Worm (Caenorhabditis elegans): Measurements from ENCODE around the gene C17G10.1.

Gene C17G10.1

DNA sequence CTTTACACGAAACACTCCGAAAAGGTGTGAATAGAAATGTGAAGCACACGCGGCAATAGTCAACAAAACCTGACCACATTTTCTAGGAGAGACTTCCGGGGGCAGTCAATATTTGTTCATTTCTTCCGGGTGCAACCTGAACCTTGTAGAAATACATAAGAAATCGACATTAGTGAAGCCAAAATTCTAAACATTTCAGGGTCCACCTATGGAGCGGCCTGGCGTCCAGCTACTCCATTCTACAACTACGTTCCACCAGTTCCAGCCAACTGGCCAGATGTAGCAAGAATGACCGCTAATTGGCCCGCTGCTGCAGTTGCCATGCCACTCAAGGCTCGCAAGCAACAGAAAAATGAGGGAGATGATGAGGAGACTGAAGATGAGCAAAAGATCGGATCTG lies 17.1 kb upstream of the C17G10.1 start:
- TF ChIP-seq T26A5.8 (tag; optimal IDR thresholded peaks at IDR 0.05): no peak
- TF ChIP-seq F10E7.11 (tag; optimal IDR thresholded peaks at IDR 0.05): no peak
- TF ChIP-seq bed-1 (GFP tag; IDR thresholded peaks at IDR 0.05): 0 out of 2 replicates have a peak, but pooled peaks have one; percentile 56
- TF ChIP-seq F52B5.7 (tag; optimal IDR thresholded peaks at IDR 0.05): no peak
- no peak for TF ChIP-seq unc-130 (GFP tag; optimal IDR thresholded peaks at IDR 0.05)

DNA sequence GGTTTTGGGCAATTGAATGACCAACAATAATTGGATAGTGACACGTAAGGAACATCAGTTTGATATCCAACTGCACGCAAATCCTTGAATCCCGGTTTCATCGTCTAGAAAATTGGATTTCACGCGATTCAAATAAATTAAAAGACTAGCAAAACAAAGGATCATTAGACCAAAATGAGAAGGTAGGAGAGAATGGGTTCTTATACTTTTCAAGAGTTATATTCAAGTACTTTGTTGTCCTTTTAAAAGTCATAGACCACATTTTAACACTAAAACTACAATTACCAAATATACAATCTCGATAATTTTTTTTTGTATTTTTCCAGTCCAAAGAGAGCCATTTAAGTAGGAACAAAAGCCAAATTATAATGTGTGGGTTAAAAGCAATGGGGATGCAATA lies 14.0 kb upstream of the C17G10.1 start, which contains the start of gene T25E4.2:
Gene T25E4.2, minus strand, starts transcription at position 101 of the 400 bp plus-strand sequence.
- TF ChIP-seq ztf-3 (GFP tag; optimal IDR thresholded peaks at IDR 0.05): no peak
- TF ChIP-seq let-526 (GFP tag; IDR thresholded peaks at IDR 0.05): no peak
- TF ChIP-seq T07F8.4 (tag; optimal IDR thresholded peaks at IDR 0.05): no peak
- no peak for TF ChIP-seq snpc-1.1 (tag; optimal IDR thresholded peaks at IDR 0.05; ENCODE audit: insufficient read depth)
- no peak for TF ChIP-seq F37B4.10 (GFP tag; IDR thresholded peaks at IDR 0.05)
- no peak for TF ChIP-seq rcor-1 (GFP tag; IDR thresholded peaks at IDR 0.05)
- no peak for TF ChIP-seq nhr-120 (GFP tag; IDR thresholded peaks at IDR 0.05)
- no peak for TF ChIP-seq nhr-80 (tag; optimal IDR thresholded peaks at IDR 0.05)
- no peak for TF ChIP-seq let-607 (tag; optimal IDR thresholded peaks at IDR 0.05)
- TF ChIP-seq ceh-58 (GFP tag; IDR thresholded peaks at IDR 0.05): no peak
- no peak for TF ChIP-seq lin-40 (tag; optimal IDR thresholded peaks at IDR 0.05)
- TF ChIP-seq nhr-90 (tag; optimal IDR thresholded peaks at IDR 0.05): no peak
- TF ChIP-seq ekl-4 (GFP tag; IDR thresholded peaks at IDR 0.05): no peak
- no peak for TF ChIP-seq pbrm-1 (GFP tag; IDR thresholded peaks at IDR 0.05)
- TF ChIP-seq Y53F4B.3 (GFP tag; IDR thresholded peaks at IDR 0.05): no peak
- TF ChIP-seq ztf-18 (tag; optimal IDR thresholded peaks at IDR 0.05): no peak

DNA sequence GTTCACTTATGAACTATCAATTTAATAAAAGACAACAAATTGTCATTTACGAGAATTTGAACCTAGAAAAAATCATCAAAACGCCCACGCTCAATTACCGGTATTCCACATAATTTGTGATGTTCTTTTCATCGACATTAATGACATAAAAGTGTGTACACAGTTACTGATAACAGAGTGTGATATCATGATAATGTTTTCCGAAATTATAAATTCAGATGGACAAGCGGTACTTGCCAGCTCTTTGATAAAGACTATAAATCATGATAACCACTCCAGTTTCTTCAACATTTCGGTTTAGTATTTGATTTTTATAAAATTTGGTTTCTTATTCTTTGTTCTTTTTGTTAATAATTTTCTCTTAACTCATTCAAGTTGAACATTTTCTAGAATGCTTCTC lies 10.6 kb upstream of the C17G10.1 start, which contains the start of gene lys-8:
Gene lys-8, plus strand, starts transcription at position 391 of the 400 bp plus-strand sequence.
- TF ChIP-seq F57C9.4 (tag; optimal IDR thresholded peaks at IDR 0.05): no peak
- no peak for TF ChIP-seq egl-18 (GFP tag; IDR thresholded peaks at IDR 0.05)
- no peak for TF ChIP-seq Y95B8A.8 (GFP tag; IDR thresholded peaks at IDR 0.05)
- no peak for TF ChIP-seq F10E7.11 (tag; optimal IDR thresholded peaks at IDR 0.05)
- TF ChIP-seq madf-6 (GFP tag; IDR thresholded peaks at IDR 0.05): no peak
- TF ChIP-seq attf-6 (GFP tag; IDR thresholded peaks at IDR 0.05): no peak
- no peak for TF ChIP-seq efl-1 (GFP tag; optimal IDR thresholded peaks at IDR 0.05)
- TF ChIP-seq Y53F4B.3 (GFP tag; IDR thresholded peaks at IDR 0.05): no peak
- TF ChIP-seq let-607 (tag; optimal IDR thresholded peaks at IDR 0.05): peak in 1 of 2 experiments; percentile 13
- TF ChIP-seq nhr-80 (tag; optimal IDR thresholded peaks at IDR 0.05): peak; percentile 93
- no peak for TF ChIP-seq ceh-100 (GFP tag; IDR thresholded peaks at IDR 0.05)
- TF ChIP-seq unc-62 (GFP tag; optimal IDR thresholded peaks at IDR 0.05): no peak
- peak; percentile 44 for TF ChIP-seq ets-4 (GFP tag; optimal IDR thresholded peaks at IDR 0.05)
- TF ChIP-seq snpc-4 (GFP tag; optimal IDR thresholded peaks at IDR 0.05): no peak
- peak in 1 of 4 experiments; percentile 49 for TF ChIP-seq snpc-4 (tag; optimal IDR thresholded peaks at IDR 0.05)
- TF ChIP-seq dox-1 (GFP tag; IDR thresholded peaks at IDR 0.05): peak; percentile 46; the same call in 1 of the 2 replicates

DNA sequence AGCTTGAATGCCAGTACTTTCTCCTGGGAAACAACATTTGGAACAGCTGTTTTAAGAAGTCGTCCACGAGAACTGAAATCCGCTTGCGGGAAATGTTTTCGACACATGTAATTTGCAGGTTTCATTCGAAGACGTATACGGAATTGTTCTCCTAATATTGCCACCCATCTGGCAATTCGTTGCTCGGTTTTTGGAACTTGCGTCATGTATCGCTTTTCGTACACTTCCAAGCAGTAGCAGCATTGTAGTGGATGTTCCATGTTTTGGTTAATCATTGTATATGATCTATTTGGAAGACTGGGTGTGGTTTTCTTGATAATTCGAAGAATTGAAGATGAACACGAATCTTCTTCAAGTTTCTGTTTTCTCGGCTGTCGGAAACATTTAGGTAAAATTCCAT lies 8.6 kb upstream of the C17G10.1 start:
- TF ChIP-seq mel-28 (tag; optimal IDR thresholded peaks at IDR 0.05; ENCODE audit: borderline replicate concordance) (no peak), nhr-90 (tag; optimal IDR thresholded peaks at IDR 0.05) (no peak), ztf-26 (tag; optimal IDR thresholded peaks at IDR 0.05) (no peak), ccch-3 (GFP tag; optimal IDR thresholded peaks at IDR 0.05) (no peak), ztf-6 (GFP tag; IDR thresholded peaks at IDR 0.05) (no peak), nfya-2 (GFP tag; IDR thresholded peaks at IDR 0.05) (no peak)

Measured in whole organism, young adult.